Worm (Caenorhabditis elegans): ENCODE data around the gene bgnt-1.2.
A peak's percentile ranks its signal among the peaks of the same experiment; 100 is the strongest.

bgnt-1.2 gene

DNA sequence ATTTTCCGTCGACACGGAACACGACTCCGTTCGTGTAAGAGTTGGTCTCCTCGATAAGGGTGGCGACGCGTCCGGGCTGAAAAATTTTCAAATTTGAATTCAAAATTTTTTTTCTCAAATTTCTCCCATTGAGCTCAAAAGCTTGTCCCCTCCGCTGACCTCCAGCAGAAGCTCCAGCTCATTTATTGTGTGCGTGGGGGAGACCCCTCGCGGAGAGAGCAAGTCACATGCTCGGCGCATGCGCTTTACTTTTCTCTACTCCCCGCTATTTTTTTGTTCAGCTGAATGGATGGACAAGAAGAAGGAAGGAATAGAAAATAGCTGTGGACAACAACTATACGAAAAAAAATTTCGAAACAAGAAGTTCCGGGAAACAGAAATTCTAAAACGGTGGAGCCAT is 15.0 kb upstream of the bgnt-1.2 start (continued):
- TF ChIP-seq D1046.2 (GFP tag; IDR thresholded peaks at IDR 0.05), result no peak
- TF ChIP-seq zip-2 (tag; optimal IDR thresholded peaks at IDR 0.05), result no peak
- peak; percentile 74 for TF ChIP-seq mep-1 (tag; optimal IDR thresholded peaks at IDR 0.05)
- no peak for TF ChIP-seq attf-4 (tag; optimal IDR thresholded peaks at IDR 0.05)
- TF ChIP-seq daf-19 (GFP tag; conservative IDR thresholded peaks at IDR 0.05), result no peak
- TF ChIP-seq lin-13 (GFP tag; optimal IDR thresholded peaks at IDR 0.05), result no peak
- no peak for TF ChIP-seq egl-27 (tag; optimal IDR thresholded peaks at IDR 0.05)
- peak in 1 of 2 experiments; percentile 76 for TF ChIP-seq hif-1 (tag; optimal IDR thresholded peaks at IDR 0.05)
- no peak for TF ChIP-seq nhr-25 (tag; optimal IDR thresholded peaks at IDR 0.05; ENCODE audit: borderline replicate concordance, insufficient read depth)
- TF ChIP-seq php-3 (GFP tag; IDR thresholded peaks at IDR 0.05), result no peak
- no peak for TF ChIP-seq daf-12 (tag; optimal IDR thresholded peaks at IDR 0.05)
- TF ChIP-seq nhr-10 (tag; optimal IDR thresholded peaks at IDR 0.05), result no peak
- TF ChIP-seq lin-29 (GFP tag; IDR thresholded peaks at IDR 0.05), result no peak
- TF ChIP-seq mes-2 (tag; optimal IDR thresholded peaks at IDR 0.05; ENCODE audit: poor library complexity, severe bottlenecking), result peak; percentile 52
- no peak for TF ChIP-seq nhr-102 (tag; optimal IDR thresholded peaks at IDR 0.05)
- no peak for TF ChIP-seq lir-3 (tag; optimal IDR thresholded peaks at IDR 0.05)
- TF ChIP-seq snpc-1.2 (GFP tag; IDR thresholded peaks at IDR 0.05), result no peak
- TF ChIP-seq ceh-20 (GFP tag; IDR thresholded peaks at IDR 0.05), result peak; percentile 31; the same call in 1 of the 2 replicates
- TF ChIP-seq lsy-2 (tag; optimal IDR thresholded peaks at IDR 0.05), result peak in 1 of 2 experiments; percentile 74
- no peak for TF ChIP-seq mdt-29 (GFP tag; IDR thresholded peaks at IDR 0.05)
- no peak for TF ChIP-seq R02D3.7 (tag; optimal IDR thresholded peaks at IDR 0.05)
- peak; percentile 23 for TF ChIP-seq dve-1 (tag; optimal IDR thresholded peaks at IDR 0.05; ENCODE audit: insufficient read depth)
- TF ChIP-seq F26F4.8 (GFP tag; conservative IDR thresholded peaks at IDR 0.05), result no peak
- peak; percentile 97 for TF ChIP-seq mxl-2 (GFP tag; conservative IDR thresholded peaks at IDR 0.05)
- peak; percentile 11 for TF ChIP-seq mxl-3 (GFP tag; optimal IDR thresholded peaks at IDR 0.05)
- TF ChIP-seq F44E2.7 (GFP tag; IDR thresholded peaks at IDR 0.05), result no peak
- peak; percentile 81 for TF ChIP-seq rbr-2 (tag; optimal IDR thresholded peaks at IDR 0.05)
- TF ChIP-seq ZK546.5 (tag; optimal IDR thresholded peaks at IDR 0.05), result no peak
- no peak for TF ChIP-seq gei-8 (GFP tag; optimal IDR thresholded peaks at IDR 0.05)
- TF ChIP-seq snpc-4 (tag; optimal IDR thresholded peaks at IDR 0.05), result no peak
- no peak for TF ChIP-seq cey-2 (tag; optimal IDR thresholded peaks at IDR 0.05; ENCODE audit: borderline replicate concordance, insufficient read depth)
- no peak for TF ChIP-seq pha-4 (GFP tag; IDR thresholded peaks at IDR 0.05)
- no peak for TF ChIP-seq pha-4 (tag; optimal IDR thresholded peaks at IDR 0.05)
- no peak for TF ChIP-seq ceh-32 (tag; optimal IDR thresholded peaks at IDR 0.05; ENCODE audit: poor library complexity)
- peak; percentile 49 for TF ChIP-seq nhr-11 (tag; optimal IDR thresholded peaks at IDR 0.05)
- TF ChIP-seq dpl-1 (GFP tag; optimal IDR thresholded peaks at IDR 0.05), result peak; percentile 28
- TF ChIP-seq unc-39 (tag; optimal IDR thresholded peaks at IDR 0.05), result no peak
- TF ChIP-seq vab-7 (GFP tag; IDR thresholded peaks at IDR 0.05), result no peak
- TF ChIP-seq daf-8 (GFP tag; IDR thresholded peaks at IDR 0.05), result no peak
- no peak for TF ChIP-seq ztf-7 (tag; optimal IDR thresholded peaks at IDR 0.05)
- no peak for TF ChIP-seq madf-9 (GFP tag; conservative IDR thresholded peaks at IDR 0.05)
- TF ChIP-seq zag-1 (tag; optimal IDR thresholded peaks at IDR 0.05), result no peak
- TF ChIP-seq lim-7 (GFP tag; IDR thresholded peaks at IDR 0.05), result no peak
- TF ChIP-seq hlh-30 (tag; optimal IDR thresholded peaks at IDR 0.05; ENCODE audit: insufficient read depth), result peak; percentile 96
- TF ChIP-seq Y5F2A.4 (GFP tag; optimal IDR thresholded peaks at IDR 0.05), result no peak
- no peak for TF ChIP-seq duxl-1 (tag; optimal IDR thresholded peaks at IDR 0.05; ENCODE audit: poor library complexity)
- no peak for TF ChIP-seq zfp-3 (GFP tag; conservative IDR thresholded peaks at IDR 0.05)
- TF ChIP-seq aha-1 (tag), result peak; percentile 95
- no peak for TF ChIP-seq ceh-28 (tag; optimal IDR thresholded peaks at IDR 0.05)
- no peak for TF ChIP-seq lin-39 (tag; optimal IDR thresholded peaks at IDR 0.05)
- no peak for TF ChIP-seq Y75B8A.6 (GFP tag; IDR thresholded peaks at IDR 0.05)

Measured in whole organism, L4 larva.